Comparison of ENCODE assay signal across 1 fruit fly cellular context in the genomic region with DNA sequence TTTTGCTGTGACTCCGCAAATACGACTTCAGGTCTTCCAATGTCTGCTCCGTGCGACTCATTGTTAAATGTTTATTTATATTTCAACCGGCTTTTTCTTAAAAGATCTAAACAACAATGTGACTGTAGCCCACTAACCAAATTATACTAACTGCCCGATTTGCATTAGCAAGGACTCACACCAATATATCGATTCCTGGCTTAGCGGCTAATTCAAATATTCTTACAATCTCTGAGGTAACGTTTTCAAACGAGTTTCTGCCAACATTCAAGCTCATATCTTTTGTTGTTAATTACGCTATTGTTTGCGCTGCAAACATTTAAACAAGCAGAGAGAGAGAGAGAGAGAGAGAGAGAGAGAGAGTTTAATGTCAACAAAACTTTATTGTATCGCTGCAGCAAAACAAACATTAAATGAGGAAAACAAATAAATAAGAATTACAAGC.
TF ChIP-seq lines count a peak whose summit lies in the region.

A gene (minus strand): TSS at position 131 of the 445 bp plus-strand sequence.

TF ChIP-seq in whole organism, embryonic, 481 proteins besides CTCF, POLR2A, EP300 and RAD21 (continued from another document):
- TF ChIP-seq tio (GFP tag; optimal IDR thresholded peaks at IDR 0.05; lab: Kevin White, UChicago) (no peak), D (optimal IDR thresholded peaks at IDR 0.05; lab: Kevin White, UChicago) (no peak), D (GFP tag; optimal IDR thresholded peaks at IDR 0.05; lab: Kevin White, UChicago) (peak; percentile 62), CG42726 (GFP tag; IDR thresholded peaks at IDR 0.05; lab: Robert Waterston, UW; ENCODE audit: partially characterized antibody) (no peak), prd (optimal IDR thresholded peaks at IDR 0.05; lab: Kevin White, UChicago) (no peak), prd (GFP tag; IDR thresholded peaks at IDR 0.05; lab: Robert Waterston, UW) (no peak), bcd (GFP tag; optimal IDR thresholded peaks at IDR 0.05; lab: Kevin White, UChicago) (peak; percentile 17), Ptx1 (GFP tag; IDR thresholded peaks at IDR 0.05; lab: Robert Waterston, UW) (no peak), ATbp (GFP tag; optimal IDR thresholded peaks at IDR 0.05; lab: Kevin White, UChicago) (peak; percentile 80), CG7271 (tag; optimal IDR thresholded peaks at IDR 0.05; lab: Kevin White, UChicago) (peak; percentile 44), CG6813 (GFP tag; optimal IDR thresholded peaks at IDR 0.05; lab: Kevin White, UChicago) (peak; percentile 67), CG4328 (GFP tag; optimal IDR thresholded peaks at IDR 0.05; lab: Kevin White, UChicago) (no peak), crc (GFP tag; optimal IDR thresholded peaks at IDR 0.05; lab: Kevin White, UChicago) (no peak), CG8388 (GFP tag; optimal IDR thresholded peaks at IDR 0.05; lab: Kevin White, UChicago) (peak; percentile 19), trem (tag; optimal IDR thresholded peaks at IDR 0.05; lab: Kevin White, UChicago) (peak; percentile 79), Opbp (GFP tag; IDR thresholded peaks at IDR 0.05; lab: Robert Waterston, UW; ENCODE audit: partially characterized antibody) (no peak), lilli (GFP tag; optimal IDR thresholded peaks at IDR 0.05; lab: Kevin White, UChicago) (no peak), Elba2 (GFP tag; optimal IDR thresholded peaks at IDR 0.05; lab: Kevin White, UChicago) (no peak), CG3065 (GFP tag; optimal IDR thresholded peaks at IDR 0.05; lab: Kevin White, UChicago) (no peak), ara (GFP tag; IDR thresholded peaks at IDR 0.05; lab: Robert Waterston, UW) (peak; percentile 61), yki (optimal IDR thresholded peaks at IDR 0.05; lab: Kevin White, UChicago) (no peak)
